Worm (Caenorhabditis elegans) whole organism, L4 larva: Measurements from ENCODE around the gene fkb-4.

Experiments
- F10B5.3 ChIP-seq: sonication (generic microtip); optimal IDR thresholded peaks from 2 replicates; lab custom pipeline; 2016; ENCODE audit warnings: mild to moderate bottlenecking, missing genetic modification characterization, missing compliant biosample characterization
- F44E2.7 ChIP-seq: fragments of 200-800 bp; sonication (Bioruptor generic); IDR thresholded peaks from 2 replicates; pipeline ENCODE4 v2.1.2; 2022; ENCODE audit warnings: missing genetic modification characterization, missing compliant biosample characterization
- T20F7.1 ChIP-seq: fragments of 200-800 bp; sonication (Bioruptor generic); optimal IDR thresholded peaks from 2 replicates; lab custom pipeline; 2018; ENCODE audit warnings: mild to moderate bottlenecking, missing genetic modification characterization, missing compliant biosample characterization
- T26A8.4 ChIP-seq: fragments of 200-800 bp; sonication (Bioruptor generic); IDR thresholded peaks from 2 replicates; pipeline ENCODE4 v1.3.6; 2022; ENCODE audit warnings: missing genetic modification characterization, missing compliant biosample characterization
- Y105C5A.15 ChIP-seq: fragments of 200-800 bp; sonication (Bioruptor generic); IDR thresholded peaks from 2 replicates; pipeline ENCODE4 v1.3.6; 2022; ENCODE audit warnings: missing genetic modification characterization, missing compliant biosample characterization
- Y5F2A.4 ChIP-seq: fragments of 200-800 bp; sonication (Bioruptor generic); optimal IDR thresholded peaks from 2 replicates; lab custom pipeline; 2018; ENCODE audit warnings: mild to moderate bottlenecking, missing genetic modification characterization, missing compliant biosample characterization
- ZK337.2 ChIP-seq: fragments of 200-800 bp; sonication (Bioruptor generic); IDR thresholded peaks from 2 replicates; pipeline ENCODE4 v1.3.6; 2022; ENCODE audit warnings: missing genetic modification reagents, missing genetic modification characterization, missing compliant biosample characterization
- ZK546.5 ChIP-seq, 2 experiments: sonication (generic microtip); optimal IDR thresholded peaks; 2 replicates each; lab custom pipeline; 2017; ENCODE audit warnings: missing biosample characterization in 2 of 2, missing genetic modification characterization in 2 of 2
- aha-1 ChIP-seq: fragments of 150-350 bp; peaks from one replicate; lab custom pipeline; 2014; ENCODE audit warnings: missing biosample characterization, missing genetic modification characterization
- ama-1 ChIP-seq: fragments of 150-350 bp; optimal IDR thresholded peaks from 2 replicates; lab custom pipeline; 2014; ENCODE audit warnings: inconsistent platforms, mixed read lengths
- attf-4 ChIP-seq: sonication (generic microtip); optimal IDR thresholded peaks from 3 replicates; lab custom pipeline; 2017; ENCODE audit warnings: missing biosample characterization, missing genetic modification characterization
- ceh-20 ChIP-seq: fragments of 200-800 bp; sonication (Bioruptor generic); IDR thresholded peaks from 2 replicates; pipeline ENCODE4 v1.3.6; 2022; ENCODE audit warnings: missing genetic modification reagents, missing genetic modification characterization, missing compliant biosample characterization
- ceh-62 ChIP-seq: sonication (generic microtip); optimal IDR thresholded peaks from 2 replicates; lab custom pipeline; 2017; ENCODE audit warnings: missing biosample characterization, missing genetic modification characterization
- ceh-82 ChIP-seq: sonication (generic microtip); optimal IDR thresholded peaks from 2 replicates; lab custom pipeline; 2017; ENCODE audit warnings: missing biosample characterization, missing genetic modification characterization
- daf-16 ChIP-seq, 3 experiments: sonication (generic microtip); optimal IDR thresholded peaks; 2 replicates each; lab custom pipeline; 2016 to 2017; ENCODE audit warnings: missing genetic modification characterization in 3 of 3, missing genetic modification reagents in 3 of 3, mild to moderate bottlenecking in 2 of 3, missing compliant biosample characterization in 2 of 3, missing biosample characterization in 1 of 3, moderate library complexity in 1 of 3
- dmd-9 ChIP-seq: fragments of 200-800 bp; sonication (Bioruptor generic); IDR thresholded peaks from 2 replicates; pipeline ENCODE4 v1.3.6; 2022; ENCODE audit warnings: missing genetic modification reagents, missing genetic modification characterization, missing compliant biosample characterization
- dve-1 ChIP-seq: sonication (generic microtip); optimal IDR thresholded peaks from 2 replicates; lab custom pipeline; 2017; ENCODE audit warnings: antibody characterized with exemption, mild to moderate bottlenecking, missing genetic modification characterization, missing compliant biosample characterization; ENCODE audit not compliant: insufficient read depth
- fkh-10 ChIP-seq: fragments of 150-350 bp; optimal IDR thresholded peaks from 2 replicates; lab custom pipeline; 2014; ENCODE audit warnings: missing biosample characterization, missing genetic modification reagents, missing genetic modification characterization
- fos-1 ChIP-seq: fragments of 150-350 bp; optimal IDR thresholded peaks from 2 replicates; lab custom pipeline; 2014; ENCODE audit warnings: missing biosample characterization, missing genetic modification characterization
- gei-8 ChIP-seq: fragments of 200-800 bp; sonication (Bioruptor generic); optimal IDR thresholded peaks from 2 replicates; lab custom pipeline; 2018; ENCODE audit warnings: mild to moderate bottlenecking, missing genetic modification characterization, missing compliant biosample characterization
- hif-1 ChIP-seq, 2 experiments: sonication (generic microtip); optimal IDR thresholded peaks; 2 replicates each; lab custom pipeline; 2016 to 2017; ENCODE audit warnings: missing compliant biosample characterization in 2 of 2, missing genetic modification characterization in 2 of 2, missing genetic modification reagents in 2 of 2, missing genotype in 2 of 2, mild to moderate bottlenecking in 1 of 2
- hmg-1.1 ChIP-seq: fragments of 200-800 bp; sonication (Bioruptor generic); IDR thresholded peaks from 2 replicates; pipeline ENCODE4 v1.3.6; 2022; ENCODE audit warnings: missing genetic modification reagents, missing genetic modification characterization, missing compliant biosample characterization
- lin-1 ChIP-seq: fragments of 200-800 bp; sonication (Bioruptor generic); IDR thresholded peaks from 2 replicates; pipeline ENCODE4 v1.3.6; 2022; ENCODE audit warnings: missing genetic modification reagents, missing genetic modification characterization, missing compliant biosample characterization
- lin-15B ChIP-seq: fragments of 150-350 bp; sonication (generic microtip); optimal IDR thresholded peaks from 3 replicates; lab custom pipeline; 2014; ENCODE audit warnings: missing biosample characterization, missing genetic modification characterization
- lin-38 ChIP-seq: fragments of 200-800 bp; sonication (Bioruptor generic); IDR thresholded peaks from 2 replicates; pipeline ENCODE4 v1.3.6; 2022; ENCODE audit warnings: missing genetic modification reagents, missing genetic modification characterization, missing compliant biosample characterization
- lir-3 ChIP-seq: sonication (generic microtip); optimal IDR thresholded peaks from 2 replicates; lab custom pipeline; 2016; ENCODE audit warnings: mild to moderate bottlenecking, missing genetic modification characterization, missing compliant biosample characterization
- mdl-1 ChIP-seq, 2 experiments: fragments of 150-350 bp in 1 of 2; sonication (generic microtip) in 1 of 2; optimal IDR thresholded peaks; 2 replicates each; lab custom pipeline; 2014 to 2017; ENCODE audit warnings: missing biosample characterization in 2 of 2, missing genetic modification characterization in 2 of 2
- mep-1 ChIP-seq: fragments of 150-350 bp; sonication (generic microtip); optimal IDR thresholded peaks from 3 replicates; lab custom pipeline; 2014; ENCODE audit warnings: missing biosample characterization, missing genetic modification characterization
- mxl-3 ChIP-seq: fragments of 200-800 bp; sonication (Bioruptor generic); optimal IDR thresholded peaks from 2 replicates; lab custom pipeline; 2018; ENCODE audit warnings: mild to moderate bottlenecking, missing genetic modification characterization, missing compliant biosample characterization
- nhr-11 ChIP-seq: fragments of 150-350 bp; optimal IDR thresholded peaks from 2 replicates; lab custom pipeline; 2014; ENCODE audit warnings: missing biosample characterization, missing genetic modification characterization
- nhr-237 ChIP-seq: sonication (generic microtip); optimal IDR thresholded peaks from 2 replicates; lab custom pipeline; 2017; ENCODE audit warnings: missing biosample characterization, missing genetic modification characterization
- nhr-42 ChIP-seq: fragments of 200-800 bp; sonication (Bioruptor generic); IDR thresholded peaks from 2 replicates; pipeline ENCODE4 v1.3.6; 2022; ENCODE audit warnings: missing genetic modification characterization, missing compliant biosample characterization
- nhr-48 ChIP-seq: sonication (generic microtip); optimal IDR thresholded peaks from 2 replicates; lab custom pipeline; 2016; ENCODE audit warnings: mild to moderate bottlenecking, missing genetic modification characterization, missing compliant biosample characterization
- pha-4 ChIP-seq, 2 experiments: fragments of 150-350 bp in 1 of 2; fragments of 200-800 bp in 1 of 2; sonication (Bioruptor generic) in 1 of 2; IDR thresholded peaks in 1 of 2; optimal IDR thresholded peaks in 1 of 2; 2 replicates each; pipeline versions ENCODE4 v1.3.6 to Lab custom; 2014 to 2022; ENCODE audit warnings: missing genetic modification characterization in 2 of 2, missing genetic modification reagents in 2 of 2, missing biosample characterization in 1 of 2, missing compliant biosample characterization in 1 of 2
- php-3 ChIP-seq: fragments of 200-800 bp; sonication (Bioruptor generic); IDR thresholded peaks from 2 replicates; pipeline ENCODE4 v1.3.6; 2022; ENCODE audit warnings: missing genetic modification reagents, missing genetic modification characterization, missing compliant biosample characterization
- rbr-2 ChIP-seq: sonication (generic microtip); optimal IDR thresholded peaks from 2 replicates; lab custom pipeline; 2016; ENCODE audit warnings: missing genotype, missing genetic modification characterization, missing compliant biosample characterization
- saeg-2 ChIP-seq: fragments of 200-800 bp; sonication (Bioruptor generic); IDR thresholded peaks from 2 replicates; pipeline ENCODE4 v1.3.6; 2022; ENCODE audit warnings: missing genetic modification reagents, missing genetic modification characterization, missing compliant biosample characterization
- skn-1 ChIP-seq: fragments of 150-350 bp; optimal IDR thresholded peaks from 2 replicates; lab custom pipeline; 2014; ENCODE audit warnings: missing biosample characterization, missing genetic modification characterization
- snpc-1.2 ChIP-seq: fragments of 200-800 bp; sonication (Bioruptor generic); IDR thresholded peaks from 2 replicates; pipeline ENCODE4 v1.3.6; 2022; ENCODE audit warnings: missing genetic modification reagents, missing genetic modification characterization, missing compliant biosample characterization
- spr-1 ChIP-seq: sonication (generic microtip); optimal IDR thresholded peaks from 2 replicates; lab custom pipeline; 2016; ENCODE audit warnings: mild to moderate bottlenecking, missing genetic modification characterization, missing compliant biosample characterization
- spr-3 ChIP-seq: fragments of 200-800 bp; sonication (Bioruptor generic); optimal IDR thresholded peaks from 2 replicates; lab custom pipeline; 2018; ENCODE audit warnings: mild to moderate bottlenecking, missing genetic modification characterization, missing compliant biosample characterization
- tag-97 ChIP-seq: fragments of 200-800 bp; sonication (Bioruptor generic); IDR thresholded peaks from 2 replicates; pipeline ENCODE4 v1.3.6; 2022; ENCODE audit warnings: missing genetic modification characterization, missing compliant biosample characterization
- tra-1 ChIP-seq: fragments of 200-800 bp; sonication (Bioruptor generic); IDR thresholded peaks from 2 replicates; pipeline ENCODE4 v1.3.6; 2022; ENCODE audit warnings: missing genetic modification reagents, missing genetic modification characterization, missing compliant biosample characterization
- vab-7 ChIP-seq: fragments of 200-800 bp; sonication (Bioruptor generic); IDR thresholded peaks from 2 replicates; pipeline ENCODE4 v1.3.6; 2022; ENCODE audit warnings: missing genetic modification reagents, missing genetic modification characterization, missing compliant biosample characterization
- zfp-2 ChIP-seq: sonication (generic microtip); optimal IDR thresholded peaks from 2 replicates; lab custom pipeline; 2016; ENCODE audit warnings: mild to moderate bottlenecking, missing genetic modification characterization, missing compliant biosample characterization
- zip-2 ChIP-seq: fragments of 150-350 bp; optimal IDR thresholded peaks from 2 replicates; lab custom pipeline; 2014; ENCODE audit warnings: missing biosample characterization, missing genetic modification characterization

fkb-4 gene

ce11 chrV:12790188-12790587 is 3.3 kb upstream of the fkb-4 start, which contains the start of gene srbc-43:
Gene srbc-43, minus strand, starts transcription at chrV:12790518.
- TF ChIP-seq tra-1 (GFP tag; lab: Robert Waterston, UW): no peak
- TF ChIP-seq aha-1: peak; percentile 93

ce11 chrV:12788451-12788850 is 1.5 kb upstream of the fkb-4 start, which contains the start of gene srbc-44:
Gene srbc-44, minus strand, starts transcription at chrV:12788551.
- TF ChIP-seq zip-2 (tag; lab: Kevin White, UChicago) (no peak), nhr-42 (no peak), ceh-62 (tag; lab: Kevin White, UChicago) (no peak), saeg-2 (GFP tag; lab: Robert Waterston, UW) (no peak), lin-15B (tag; lab: Kevin White, UChicago) (no peak), spr-1 (tag; lab: Kevin White, UChicago) (no peak), dve-1 (tag; lab: Kevin White, UChicago) (no peak), hif-1 (tag; optimal IDR thresholded peaks at IDR 0.05; lab: Kevin White, UChicago) (no peak), fkh-10 (GFP tag; lab: Kevin White, UChicago) (no peak), mdl-1 (tag; optimal IDR thresholded peaks at IDR 0.05; lab: Kevin White, UChicago) (no peak), rbr-2 (tag; lab: Kevin White, UChicago) (no peak), ama-1 (lab: Kevin White, UChicago) (no peak), dmd-9 (GFP tag; lab: Robert Waterston, UW) (no peak), hmg-1.1 (no peak), ZK337.2 (no peak), F44E2.7 (GFP tag; lab: Robert Waterston, UW) (no peak), Y5F2A.4 (GFP tag; lab: Kevin White, UChicago) (no peak), pha-4 (GFP tag; IDR thresholded peaks at IDR 0.05; lab: Robert Waterston, UW) (no peak), pha-4 (tag; optimal IDR thresholded peaks at IDR 0.05; lab: Kevin White, UChicago) (no peak)

DNA sequence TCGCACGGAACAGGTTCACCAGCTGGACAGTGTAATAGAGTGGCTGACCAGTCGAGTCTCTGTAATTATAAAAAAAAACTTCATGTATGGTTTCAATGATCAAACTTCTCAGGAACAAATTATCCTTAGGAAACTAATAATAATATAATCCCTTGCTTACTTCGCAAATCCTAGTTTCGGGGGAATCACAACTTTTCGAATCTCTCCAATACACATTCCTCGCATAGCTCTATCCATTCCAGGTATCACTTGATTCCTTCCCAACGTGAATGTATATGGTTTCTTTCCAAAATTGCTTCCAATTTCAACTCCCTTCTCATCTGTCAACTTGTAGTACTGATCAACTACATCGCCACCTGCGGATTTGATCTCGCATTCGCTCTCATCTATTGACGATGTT is 586 bp downstream of the fkb-4 start:
- no peak for TF ChIP-seq F10B5.3 (tag; lab: Kevin White, UChicago)
- TF ChIP-seq T26A8.4 (GFP tag; lab: Robert Waterston, UW): no peak
- no peak for TF ChIP-seq nhr-237 (tag; lab: Kevin White, UChicago)
- TF ChIP-seq mxl-3 (GFP tag; lab: Kevin White, UChicago): no peak
- no peak for TF ChIP-seq T20F7.1
- no peak for TF ChIP-seq attf-4 (tag; lab: Kevin White, UChicago)
- no peak for TF ChIP-seq vab-7 (GFP tag; lab: Robert Waterston, UW)
- TF ChIP-seq gei-8 (GFP tag; lab: Kevin White, UChicago): no peak
- no peak for TF ChIP-seq fos-1 (tag; lab: Kevin White, UChicago)
- no peak for TF ChIP-seq lir-3 (tag; lab: Kevin White, UChicago)
- TF ChIP-seq daf-16 (GFP tag; optimal IDR thresholded peaks at IDR 0.05; lab: Kevin White, UChicago): no peak
- no peak for TF ChIP-seq daf-16 (tag; optimal IDR thresholded peaks at IDR 0.05; lab: Kevin White, UChicago)
- TF ChIP-seq lin-1: no peak
- TF ChIP-seq php-3 (GFP tag; lab: Robert Waterston, UW): no peak
- TF ChIP-seq Y105C5A.15 (GFP tag; lab: Robert Waterston, UW): no peak
- TF ChIP-seq, all 104 proteins: peak for 0

DNA sequence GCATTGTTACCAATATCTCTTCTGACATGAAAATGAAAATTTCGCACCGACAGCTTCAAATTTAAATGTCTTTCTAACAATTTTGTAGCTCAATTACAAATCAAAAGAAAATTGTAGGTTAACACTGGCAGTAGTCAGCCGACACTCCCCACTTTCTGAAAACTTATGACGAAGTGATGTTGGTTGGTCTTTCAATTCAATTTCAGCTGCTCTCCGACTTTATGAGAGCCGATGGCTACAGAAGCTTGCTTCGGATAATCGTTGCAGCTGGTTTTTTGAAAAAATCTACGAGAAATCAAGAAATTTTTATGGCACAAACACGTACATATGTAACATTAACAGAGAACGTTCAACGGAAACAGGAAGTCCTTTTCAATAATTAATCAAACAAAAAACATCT is 2.1 kb downstream of the fkb-4 start, which contains the start of gene sre-20:
sre-20 (minus strand) TSS at position 101 of the 400 bp plus-strand sequence.
- TF ChIP-seq zfp-2 (tag; lab: Kevin White, UChicago) (no peak), lir-3 (tag; lab: Kevin White, UChicago) (no peak), ceh-82 (no peak), nhr-48 (tag; lab: Kevin White, UChicago) (no peak), aha-1 (no peak), ceh-20 (no peak), nhr-11 (tag; lab: Kevin White, UChicago) (no peak), saeg-2 (GFP tag; lab: Robert Waterston, UW) (no peak), lin-38 (GFP tag; lab: Robert Waterston, UW) (no peak), tag-97 (GFP tag; lab: Robert Waterston, UW) (no peak), ZK546.5 (tag; optimal IDR thresholded peaks at IDR 0.05; lab: Kevin White, UChicago) (no peak), daf-16 (GFP tag; optimal IDR thresholded peaks at IDR 0.05; lab: Kevin White, UChicago) (no peak), daf-16 (tag; optimal IDR thresholded peaks at IDR 0.05; lab: Kevin White, UChicago) (no peak), mep-1 (tag; lab: Kevin White, UChicago) (no peak), spr-3 (GFP tag; lab: Kevin White, UChicago) (no peak), snpc-1.2 (GFP tag; lab: Robert Waterston, UW) (no peak), skn-1 (tag; lab: Kevin White, UChicago) (no peak), zip-2 (tag; lab: Kevin White, UChicago) (no peak)
